Fruit fly (Drosophila melanogaster) whole organism, embryonic: ENCODE measurements around the gene Tsp29Fb.
A peak's percentile ranks its signal among the peaks of the same experiment; 100 is the strongest.

Experiments used
- Atf-2 ChIP-seq: fragments of 200-800 bp; sonication (Bioruptor generic); optimal IDR thresholded peaks from 2 replicates; lab custom pipeline; 2016; ENCODE audit warnings: missing biosample characterization, missing genetic modification characterization
- Atf3 ChIP-seq: fragments of 200-800 bp; sonication (Bioruptor generic); optimal IDR thresholded peaks from 3 replicates; lab custom pipeline; 2016; ENCODE audit warnings: missing biosample characterization, missing genetic modification characterization
- CG10543 ChIP-seq: fragments of 200-800 bp; sonication (Bioruptor generic); optimal IDR thresholded peaks from 3 replicates; lab custom pipeline; 2017; ENCODE audit warnings: missing biosample characterization, mild to moderate bottlenecking, missing genetic modification characterization, moderate library complexity
- CG11085 ChIP-seq: fragments of 200-800 bp; sonication (Bioruptor generic); IDR thresholded peaks from 2 replicates; pipeline ENCODE4 v1.3.6; 2022; ENCODE audit warnings: missing biosample characterization, missing genetic modification characterization
- CG11504 ChIP-seq: fragments of 200-800 bp; sonication (Bioruptor generic); optimal IDR thresholded peaks from 3 replicates; lab custom pipeline; 2019; ENCODE audit warnings: missing biosample characterization, mild to moderate bottlenecking, missing genetic modification characterization, moderate library complexity
- CG12071 ChIP-seq: fragments of 200-800 bp; sonication (Bioruptor generic); optimal IDR thresholded peaks from 3 replicates; lab custom pipeline; 2018; ENCODE audit warnings: missing biosample characterization, mild to moderate bottlenecking, missing genetic modification characterization
- CG12155 ChIP-seq: fragments of 200-800 bp; sonication (Bioruptor generic); optimal IDR thresholded peaks from 3 replicates; lab custom pipeline; 2016; ENCODE audit warnings: missing biosample characterization, missing genetic modification characterization
- CG12236 ChIP-seq: fragments of 200-800 bp; sonication (Bioruptor generic); optimal IDR thresholded peaks from 2 replicates; lab custom pipeline; 2016; ENCODE audit warnings: missing biosample characterization, missing genetic modification characterization
- CG12659 ChIP-seq: fragments of 200-800 bp; sonication (Bioruptor generic); optimal IDR thresholded peaks from 3 replicates; lab custom pipeline; 2017; ENCODE audit warnings: mild to moderate bottlenecking, missing biosample characterization, missing genetic modification reagents, missing genetic modification characterization
- CG13287 ChIP-seq: fragments of 200-800 bp; sonication (Bioruptor generic); IDR thresholded peaks from 2 replicates; pipeline ENCODE4 v1.3.6; 2022; ENCODE audit warnings: missing biosample characterization, missing genetic modification characterization; ENCODE audit not compliant: partially characterized antibody
- CG13296 ChIP-seq: fragments of 200-800 bp; sonication (Bioruptor generic); optimal IDR thresholded peaks from 3 replicates; lab custom pipeline; 2018; ENCODE audit warnings: missing biosample characterization, mild to moderate bottlenecking, missing genetic modification characterization
- CG15696 ChIP-seq: fragments of 200-800 bp; sonication (Bioruptor generic); optimal IDR thresholded peaks from 2 replicates; lab custom pipeline; 2019; ENCODE audit warnings: missing biosample characterization, mild to moderate bottlenecking, missing genetic modification characterization, moderate library complexity
- CG1832 ChIP-seq: fragments of 200-800 bp; sonication (Bioruptor generic); optimal IDR thresholded peaks from 2 replicates; lab custom pipeline; 2017; ENCODE audit warnings: missing biosample characterization, mild to moderate bottlenecking, missing genetic modification characterization, inconsistent platforms
- CG6689 ChIP-seq: fragments of 200-800 bp; sonication (Bioruptor generic); IDR thresholded peaks from 2 replicates; pipeline ENCODE4 v1.3.6; 2022; ENCODE audit warnings: missing biosample characterization, missing genetic modification characterization
- CG7786 ChIP-seq: fragments of 200-800 bp; sonication (Bioruptor generic); optimal IDR thresholded peaks from 2 replicates; lab custom pipeline; 2016; ENCODE audit warnings: missing biosample characterization, missing genetic modification characterization
- CG8290 ChIP-seq, 3 experiments: fragments of 200-800 bp; sonication (Bioruptor generic); optimal IDR thresholded peaks; 2 replicates each; lab custom pipeline; 2016 to 2019; ENCODE audit warnings: missing biosample characterization in 3 of 3, missing genetic modification characterization in 3 of 3, mild to moderate bottlenecking in 2 of 3, moderate library complexity in 1 of 3
- CG8359 ChIP-seq: fragments of 200-800 bp; sonication (Bioruptor generic); optimal IDR thresholded peaks from 2 replicates; lab custom pipeline; 2017; ENCODE audit warnings: missing biosample characterization, mild to moderate bottlenecking, missing genetic modification characterization, borderline replicate concordance
- CG8388 ChIP-seq: fragments of 200-800 bp; sonication (Bioruptor generic); optimal IDR thresholded peaks from 2 replicates; lab custom pipeline; 2019; ENCODE audit warnings: missing biosample characterization, mild to moderate bottlenecking, missing genetic modification characterization, moderate library complexity
- CG9609 ChIP-seq: fragments of 200-800 bp; sonication (Bioruptor generic); optimal IDR thresholded peaks from 3 replicates; lab custom pipeline; 2016; ENCODE audit warnings: missing biosample characterization, missing genetic modification characterization
- D19B ChIP-seq: fragments of 200-800 bp; sonication (Bioruptor generic); optimal IDR thresholded peaks from 2 replicates; lab custom pipeline; 2017; ENCODE audit warnings: missing biosample characterization, mild to moderate bottlenecking, missing genetic modification characterization
- Dip2 ChIP-seq: fragments of 200-800 bp; sonication (Bioruptor generic); IDR thresholded peaks from 2 replicates; pipeline ENCODE4 v1.3.6; 2022; ENCODE audit warnings: missing biosample characterization, missing genetic modification characterization
- Dip3 ChIP-seq: fragments of 200-800 bp; sonication (Bioruptor generic); optimal IDR thresholded peaks from 3 replicates; lab custom pipeline; 2016; ENCODE audit warnings: missing biosample characterization, missing genetic modification characterization
- Fer2 ChIP-seq: fragments of 200-800 bp; sonication (Bioruptor generic); optimal IDR thresholded peaks from 2 replicates; lab custom pipeline; 2018; ENCODE audit warnings: missing biosample characterization, mild to moderate bottlenecking, missing genetic modification characterization, moderate library complexity
- HLHmδ ChIP-seq: fragments of 200-800 bp; sonication (Bioruptor generic); optimal IDR thresholded peaks from 2 replicates; lab custom pipeline; 2018; ENCODE audit warnings: missing biosample characterization, mild to moderate bottlenecking, missing genetic modification characterization, moderate library complexity
- Hey ChIP-seq: fragments of 200-800 bp; sonication (Bioruptor generic); optimal IDR thresholded peaks from 3 replicates; lab custom pipeline; 2018; ENCODE audit warnings: missing biosample characterization, mild to moderate bottlenecking, missing genetic modification characterization
- HmgZ ChIP-seq: fragments of 200-800 bp; sonication (Bioruptor generic); optimal IDR thresholded peaks from 2 replicates; lab custom pipeline; 2018; ENCODE audit warnings: missing biosample characterization, mild to moderate bottlenecking, missing genetic modification characterization
- Myb ChIP-seq: fragments of 200-800 bp; sonication (Bioruptor generic); optimal IDR thresholded peaks from 2 replicates; lab custom pipeline; 2016; ENCODE audit warnings: missing biosample characterization, missing genetic modification characterization
- NC2α ChIP-seq: fragments of 200-800 bp; sonication (Bioruptor generic); optimal IDR thresholded peaks from 2 replicates; lab custom pipeline; 2016; ENCODE audit warnings: missing biosample characterization, missing genetic modification characterization
- Optix ChIP-seq: fragments of 200-800 bp; sonication (Bioruptor generic); IDR thresholded peaks from 3 replicates; pipeline ENCODE4 v1.3.6; 2022; ENCODE audit warnings: missing biosample characterization, missing genetic modification characterization
- Ptx1 ChIP-seq: fragments of 200-800 bp; sonication (Bioruptor generic); IDR thresholded peaks from 2 replicates; pipeline ENCODE4 v1.3.6; 2022; ENCODE audit warnings: missing biosample characterization, missing genetic modification characterization
- Rx ChIP-seq: fragments of 200-800 bp; sonication (Bioruptor generic); IDR thresholded peaks from 2 replicates; pipeline ENCODE4 v1.3.6; 2022; ENCODE audit warnings: missing biosample characterization, missing genetic modification characterization
- Sox100B ChIP-seq: fragments of 200-800 bp; sonication (Bioruptor generic); optimal IDR thresholded peaks from 3 replicates; lab custom pipeline; 2018; ENCODE audit warnings: missing biosample characterization, mild to moderate bottlenecking, missing genetic modification characterization
- Sry-β ChIP-seq: fragments of 200-800 bp; sonication (Bioruptor generic); optimal IDR thresholded peaks from 2 replicates; lab custom pipeline; 2018; ENCODE audit warnings: missing biosample characterization, mild to moderate bottlenecking, missing genetic modification characterization, moderate library complexity
- amos ChIP-seq: fragments of 200-800 bp; sonication (Bioruptor generic); IDR thresholded peaks from 2 replicates; pipeline ENCODE4 v1.3.6; 2022; ENCODE audit warnings: missing biosample characterization, missing genetic modification characterization; ENCODE audit not compliant: partially characterized antibody
- az2 ChIP-seq: fragments of 200-800 bp; sonication (Bioruptor generic); optimal IDR thresholded peaks from 3 replicates; lab custom pipeline; 2016; ENCODE audit warnings: missing biosample characterization, missing genetic modification characterization
- bsh ChIP-seq, 2 experiments: fragments of 200-800 bp; sonication (Bioruptor generic); optimal IDR thresholded peaks; 2 replicates each; lab custom pipeline; 2017 to 2018; ENCODE audit warnings: mild to moderate bottlenecking in 2 of 2, missing biosample characterization in 2 of 2, missing genetic modification characterization in 2 of 2, moderate library complexity in 1 of 2
- chinmo ChIP-seq: fragments of 200-800 bp; sonication (Bioruptor generic); IDR thresholded peaks from 4 replicates; pipeline ENCODE4 v1.3.6; 2022; ENCODE audit warnings: missing biosample characterization, missing genetic modification characterization; ENCODE audit not compliant: partially characterized antibody
- danr ChIP-seq: fragments of 200-800 bp; sonication (Bioruptor generic); IDR thresholded peaks from 2 replicates; pipeline ENCODE4 v1.3.6; 2022; ENCODE audit warnings: missing biosample characterization, missing genetic modification characterization
- fd64A ChIP-seq: fragments of 200-800 bp; sonication (Bioruptor generic); optimal IDR thresholded peaks from 3 replicates; lab custom pipeline; 2018; ENCODE audit warnings: missing biosample characterization, mild to moderate bottlenecking, missing genetic modification characterization
- hth ChIP-seq: fragments of >200 bp; optimal IDR thresholded peaks from 2 replicates; lab custom pipeline; 2017; ENCODE audit warnings: inconsistent platforms
- inv ChIP-seq: fragments of 200-800 bp; sonication (Bioruptor generic); IDR thresholded peaks from 2 replicates; pipeline ENCODE4 v1.3.6; 2022; ENCODE audit warnings: missing biosample characterization, missing genetic modification characterization; ENCODE audit not compliant: partially characterized antibody
- jing ChIP-seq: fragments of 200-800 bp; sonication (Bioruptor generic); optimal IDR thresholded peaks from 2 replicates; lab custom pipeline; 2018; ENCODE audit warnings: missing biosample characterization, mild to moderate bottlenecking, missing genetic modification characterization
- klu ChIP-seq: fragments of 200-800 bp; sonication (Bioruptor generic); IDR thresholded peaks from 2 replicates; pipeline ENCODE4 v1.3.6; 2022; ENCODE audit warnings: missing biosample characterization, missing genetic modification characterization
- otp ChIP-seq: fragments of 200-800 bp; sonication (Bioruptor generic); IDR thresholded peaks from 3 replicates; pipeline ENCODE4, ENCODE4 v1.3.6; 2022; ENCODE audit warnings: missing biosample characterization, missing genetic modification characterization
- rib ChIP-seq: fragments of 200-800 bp; sonication (Bioruptor generic); IDR thresholded peaks from 2 replicates; pipeline ENCODE4 v1.3.6; 2022; ENCODE audit warnings: missing biosample characterization, missing genetic modification characterization
- schlank ChIP-seq: fragments of 200-800 bp; sonication (Bioruptor generic); optimal IDR thresholded peaks from 2 replicates; lab custom pipeline; 2018; ENCODE audit warnings: missing biosample characterization, mild to moderate bottlenecking, missing genetic modification characterization
- sim ChIP-seq: fragments of 200-800 bp; sonication (Bioruptor generic); IDR thresholded peaks from 2 replicates; pipeline ENCODE4 v1.3.6; 2022; ENCODE audit warnings: missing biosample characterization, missing genetic modification characterization
- slou ChIP-seq: fragments of 200-800 bp; sonication (Bioruptor generic); optimal IDR thresholded peaks from 3 replicates; lab custom pipeline; 2016; ENCODE audit warnings: missing biosample characterization, missing genetic modification characterization
- tap ChIP-seq: fragments of 200-800 bp; optimal IDR thresholded peaks from 3 replicates; lab custom pipeline; 2019; ENCODE audit warnings: missing biosample characterization, mild to moderate bottlenecking, missing genetic modification characterization, moderate library complexity
- ttk ChIP-seq: fragments of 200-800 bp; sonication (Bioruptor generic); IDR thresholded peaks from 2 replicates; pipeline ENCODE4 v2.1.2; 2022; ENCODE audit warnings: missing biosample characterization, missing genetic modification characterization

Gene Tsp29Fb

DNA sequence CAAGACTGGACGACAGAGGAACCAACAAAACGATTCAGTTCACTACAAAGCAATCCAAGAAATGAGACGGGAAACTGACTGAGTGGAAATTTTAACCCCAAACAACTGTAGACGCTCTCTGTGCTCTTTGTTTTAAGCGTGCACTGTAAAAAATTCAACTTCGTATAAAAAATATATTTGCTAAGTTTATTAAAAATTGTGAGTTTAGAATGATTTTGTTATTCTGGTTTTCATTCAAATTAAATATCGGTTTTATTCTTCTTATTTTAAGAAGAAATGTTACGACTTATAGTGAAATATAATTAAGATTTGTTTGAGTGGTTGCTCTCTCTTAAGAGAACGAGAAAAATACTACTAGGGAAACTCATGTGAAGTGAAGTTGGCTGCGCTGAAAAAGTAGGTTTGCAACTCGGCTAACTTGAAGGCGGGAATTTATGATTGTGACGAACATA, 20.9 kb downstream of the Tsp29Fb start (continued):
- peak; percentile 42 for TF ChIP-seq fd64A (GFP tag; lab: Kevin White, UChicago)
- peak; percentile 96 for TF ChIP-seq Atf-2
- TF ChIP-seq slou (GFP tag; lab: Kevin White, UChicago) = peak; percentile 89
- 0 out of 2 replicates have a peak, but pooled peaks have one; percentile 22 for TF ChIP-seq Dip2
- peak; percentile 66 for TF ChIP-seq Myb
- peak; percentile 97 for TF ChIP-seq CG11504 (tag; lab: Kevin White, UChicago)
- peak; percentile 94 for TF ChIP-seq CG8388 (GFP tag; lab: Kevin White, UChicago)
- peak; percentile 56 for TF ChIP-seq D19B
- peak; percentile 97 for TF ChIP-seq sim (GFP tag; lab: Robert Waterston, UW)
- peak; percentile 69; the same call in 1 of the 3 replicates for TF ChIP-seq Optix (GFP tag; lab: Robert Waterston, UW)
- TF ChIP-seq CG11085 = peak; percentile 93
- TF ChIP-seq CG13287 (GFP tag; lab: Robert Waterston, UW) = peak; percentile 45; the same call in 1 of the 2 replicates
- peak; percentile 89 for TF ChIP-seq CG7786 (GFP tag; lab: Kevin White, UChicago)
- TF ChIP-seq tap (tag; lab: Kevin White, UChicago) = peak; percentile 87
- peak; percentile 67 for TF ChIP-seq CG10543
- peak; percentile 86 for TF ChIP-seq CG9609 (GFP tag; lab: Kevin White, UChicago)
- TF ChIP-seq CG6689 = peak; percentile 98
- TF ChIP-seq danr (GFP tag; lab: Robert Waterston, UW) = peak; percentile 93
- peak; percentile 77 for TF ChIP-seq CG12071 (GFP tag; lab: Kevin White, UChicago)
- peak; percentile 96 for TF ChIP-seq Atf3 (GFP tag; lab: Kevin White, UChicago)
- peak; percentile 97 for TF ChIP-seq ttk
- peak; percentile 68 for TF ChIP-seq CG8359 (GFP tag; lab: Kevin White, UChicago)
- peak; percentile 93 for TF ChIP-seq CG12659
- TF ChIP-seq Fer2 (tag; lab: Kevin White, UChicago) = peak; percentile 68
- peak; percentile 97 for TF ChIP-seq otp (GFP tag; lab: Robert Waterston, UW)
- peak; percentile 84 for TF ChIP-seq CG13296 (GFP tag; lab: Kevin White, UChicago)
- TF ChIP-seq Dip3 (GFP tag; lab: Kevin White, UChicago) = peak; percentile 90
- TF ChIP-seq CG8290 (GFP tag; optimal IDR thresholded peaks at IDR 0.05; lab: Kevin White, UChicago) = peak; percentile 97
- TF ChIP-seq CG8290 (tag; optimal IDR thresholded peaks at IDR 0.05; lab: Kevin White, UChicago) = peak; percentile 74 to 89
- peak; percentile 53 for TF ChIP-seq Sry-β (GFP tag; lab: Kevin White, UChicago)
- TF ChIP-seq rib (GFP tag; lab: Robert Waterston, UW) = peak; percentile 93
- TF ChIP-seq Ptx1 = peak; percentile 99
- peak; percentile 93 for TF ChIP-seq CG12236 (GFP tag; lab: Kevin White, UChicago)
- peak; percentile 44 for TF ChIP-seq Hey (tag; lab: Kevin White, UChicago)
- TF ChIP-seq klu = peak; percentile 94
- TF ChIP-seq az2 = peak; percentile 98
- TF ChIP-seq CG1832 (GFP tag; lab: Kevin White, UChicago) = no peak
- TF ChIP-seq CG15696 (tag; lab: Kevin White, UChicago) = peak; percentile 83
- peak; percentile 91 for TF ChIP-seq HmgZ (tag; lab: Kevin White, UChicago)
- peak; percentile 77 for TF ChIP-seq NC2α (GFP tag; lab: Kevin White, UChicago)
- peak; percentile 95 for TF ChIP-seq CG12155
- TF ChIP-seq HLHmδ (GFP tag; lab: Kevin White, UChicago) = peak; percentile 77
- TF ChIP-seq schlank (tag; lab: Kevin White, UChicago) = peak; percentile 75
- TF ChIP-seq inv (GFP tag; lab: Robert Waterston, UW) = no peak
- peak; percentile 69 to 98 for TF ChIP-seq bsh (GFP tag; optimal IDR thresholded peaks at IDR 0.05; lab: Kevin White, UChicago)
- peak; percentile 88 for TF ChIP-seq Sox100B (GFP tag; lab: Kevin White, UChicago)
- TF ChIP-seq chinmo (GFP tag; lab: Robert Waterston, UW) = no peak
- TF ChIP-seq jing (GFP tag; lab: Kevin White, UChicago) = peak; percentile 91
- no peak for TF ChIP-seq hth (lab: Kevin White, UChicago)
- peak; percentile 32; the same call in 1 of the 2 replicates for TF ChIP-seq amos (GFP tag; lab: Robert Waterston, UW)
- peak; percentile 94 for TF ChIP-seq Rx (GFP tag; lab: Robert Waterston, UW)
